Worm (Caenorhabditis elegans): ENCODE measurements around the gene ZK1240.8.

DNA sequence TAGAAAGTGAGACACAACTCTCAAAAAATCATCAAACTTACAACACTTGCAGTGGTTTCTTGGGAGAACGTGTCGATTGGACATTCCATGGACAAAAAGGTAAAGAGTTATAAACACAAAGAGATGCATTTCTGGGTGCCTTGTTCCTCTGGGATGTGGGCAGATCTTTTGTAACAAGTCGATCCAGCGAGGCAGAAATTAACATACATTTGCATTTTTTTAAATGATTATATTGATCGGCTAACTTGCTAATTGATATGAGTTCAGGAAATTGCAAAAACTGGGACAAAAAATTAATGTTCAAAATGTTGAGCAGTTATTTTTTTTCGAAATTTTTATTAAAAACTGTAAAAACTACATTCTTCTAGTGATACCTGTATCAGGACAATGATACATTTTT is 48.9 kb upstream of the ZK1240.8 start, which contains the start of gene F16G10.6:
- no peak for TF ChIP-seq egl-27 (tag; optimal IDR thresholded peaks at IDR 0.05)
- no peak for TF ChIP-seq unc-39 (tag; optimal IDR thresholded peaks at IDR 0.05)
- no peak for TF ChIP-seq aly-2 (tag; optimal IDR thresholded peaks at IDR 0.05)

All from whole organism, L3 larva.